Worm (Caenorhabditis elegans): Measurements from ENCODE around the gene F23B2.7.

ce11 chrIV:9158969-9159800 is 8.9 kb downstream of the F23B2.7 start, which contains the start of gene pcp-3:
- TF ChIP-seq flt-1 (GFP tag; IDR thresholded peaks at IDR 0.05): no peak
- TF ChIP-seq ama-1 (optimal IDR thresholded peaks at IDR 0.05): no peak
- TF ChIP-seq aly-1 (tag; optimal IDR thresholded peaks at IDR 0.05): no peak
- TF ChIP-seq pes-1 (GFP tag; IDR thresholded peaks at IDR 0.05): no peak
- no peak for TF ChIP-seq F13C5.2 (tag; optimal IDR thresholded peaks at IDR 0.05)
- TF ChIP-seq sea-1 (GFP tag; conservative IDR thresholded peaks at IDR 0.05): no peak
- no peak for TF ChIP-seq ceh-36 (tag; optimal IDR thresholded peaks at IDR 0.05)
- no peak for TF ChIP-seq ceh-13 (GFP tag; optimal IDR thresholded peaks at IDR 0.05)
- no peak for TF ChIP-seq scrt-1 (GFP tag; IDR thresholded peaks at IDR 0.05)
- TF ChIP-seq hnd-1 (tag; optimal IDR thresholded peaks at IDR 0.05): no peak
- TF ChIP-seq ets-7 (tag; optimal IDR thresholded peaks at IDR 0.05): no peak
- no peak for TF ChIP-seq tra-4 (tag; optimal IDR thresholded peaks at IDR 0.05)
- no peak for TF ChIP-seq hmbx-1 (tag; optimal IDR thresholded peaks at IDR 0.05)

Data from whole organism, early embryonic.